Fruit fly (Drosophila melanogaster) whole organism, prepupa: ENCODE results near the gene CG15894.

Experiments used
- CG10669 ChIP-seq: fragments of 200-800 bp; sonication (Bioruptor generic); optimal IDR thresholded peaks from 3 replicates; lab custom pipeline; 2018; ENCODE audit warnings: missing biosample characterization, mild to moderate bottlenecking, missing genetic modification characterization, moderate library complexity
- CG3919 ChIP-seq: fragments of 200-800 bp; sonication (Bioruptor generic); optimal IDR thresholded peaks from 3 replicates; lab custom pipeline; 2016; ENCODE audit warnings: missing biosample characterization, missing genetic modification characterization
- CG4318 ChIP-seq: fragments of 200-800 bp; sonication (Bioruptor generic); optimal IDR thresholded peaks from 3 replicates; lab custom pipeline; 2017; ENCODE audit warnings: missing biosample characterization, mild to moderate bottlenecking, missing genetic modification characterization
- dsx ChIP-seq: fragments of 200-800 bp; optimal IDR thresholded peaks from 3 replicates; lab custom pipeline; 2019; ENCODE audit warnings: missing biosample characterization, mild to moderate bottlenecking, missing genetic modification characterization, moderate library complexity; ENCODE audit not compliant: poor library complexity, severe bottlenecking
- fd59A ChIP-seq: fragments of 200-800 bp; sonication (Bioruptor generic); optimal IDR thresholded peaks from 2 replicates; lab custom pipeline; 2017; ENCODE audit warnings: missing biosample characterization, mild to moderate bottlenecking, missing genetic modification characterization, missing genetic modification reagents
- fd85E ChIP-seq: fragments of 200-800 bp; sonication (Bioruptor generic); optimal IDR thresholded peaks from 3 replicates; lab custom pipeline; 2016; ENCODE audit warnings: missing biosample characterization, missing genetic modification characterization
- ss ChIP-seq, 2 experiments: fragments of 200-800 bp; sonication (Bioruptor generic); optimal IDR thresholded peaks; 2 replicates in 1 of 2; 3 replicates in 1 of 2; lab custom pipeline; 2017 to 2018; ENCODE audit warnings: mild to moderate bottlenecking in 2 of 2, missing biosample characterization in 2 of 2, missing genetic modification characterization in 2 of 2, moderate library complexity in 1 of 2

dm6 chrX:6358198-6358597 is 49.2 kb downstream of the CG15894 start:
- TF ChIP-seq CG10669: no peak
- TF ChIP-seq dsx (GFP tag; lab: Kevin White, UChicago): no peak
- no peak for TF ChIP-seq CG3919 (GFP tag; lab: Kevin White, UChicago)
- TF ChIP-seq fd59A (GFP tag; lab: Kevin White, UChicago): no peak
- TF ChIP-seq CG4318 (GFP tag; lab: Kevin White, UChicago): no peak
- TF ChIP-seq fd85E (GFP tag; lab: Kevin White, UChicago): no peak
- TF ChIP-seq ss (GFP tag; optimal IDR thresholded peaks at IDR 0.05; lab: Kevin White, UChicago): no peak
